Worm (Caenorhabditis elegans) whole organism, mixed stage, embryonic: ENCODE measurements around the gene F33C8.4.

Experiments
- M03D4.4 ChIP-seq: sonication (generic microtip); optimal IDR thresholded peaks from 2 replicates; lab custom pipeline; 2017; ENCODE audit warnings: mild to moderate bottlenecking, missing genetic modification characterization, missing compliant biosample characterization
- bed-3 ChIP-seq: fragments of 200-800 bp; sonication (Bioruptor generic); optimal IDR thresholded peaks from 3 replicates; lab custom pipeline; 2018; ENCODE audit warnings: mild to moderate bottlenecking, missing genetic modification characterization, moderate library complexity, missing compliant biosample characterization
- blmp-1 ChIP-seq: fragments of 150-350 bp; optimal IDR thresholded peaks from 2 replicates; lab custom pipeline; 2014; ENCODE audit warnings: missing biosample characterization, missing genetic modification characterization
- ceh-39 ChIP-seq: fragments of 150-350 bp; optimal IDR thresholded peaks from 2 replicates; lab custom pipeline; 2014; ENCODE audit warnings: missing biosample characterization, missing genetic modification characterization
- ceh-43 ChIP-seq: fragments of 200-800 bp; sonication (Bioruptor generic); optimal IDR thresholded peaks from 2 replicates; lab custom pipeline; 2018; ENCODE audit warnings: mild to moderate bottlenecking, missing genetic modification characterization, moderate library complexity, missing compliant biosample characterization
- ceh-83 ChIP-seq: fragments of 200-800 bp; sonication (Bioruptor generic); optimal IDR thresholded peaks from 2 replicates; lab custom pipeline; 2018; ENCODE audit warnings: mild to moderate bottlenecking, missing genetic modification characterization, missing compliant biosample characterization
- ces-1 ChIP-seq: fragments of 150-350 bp; optimal IDR thresholded peaks from 2 replicates; lab custom pipeline; 2014; ENCODE audit warnings: missing biosample characterization, missing genetic modification reagents, missing genetic modification characterization
- cnd-1 ChIP-seq: fragments of 200-800 bp; sonication (Bioruptor generic); optimal IDR thresholded peaks from 2 replicates; lab custom pipeline; 2018; ENCODE audit warnings: mild to moderate bottlenecking, missing genetic modification characterization, missing compliant biosample characterization
- drap-1 ChIP-seq: fragments of 200-800 bp; sonication (Bioruptor generic); optimal IDR thresholded peaks from 3 replicates; lab custom pipeline; 2018; ENCODE audit warnings: mild to moderate bottlenecking, missing genetic modification characterization, missing compliant biosample characterization
- elt-1 ChIP-seq: sonication (generic microtip); optimal IDR thresholded peaks from 2 replicates; lab custom pipeline; 2017; ENCODE audit warnings: missing genetic modification characterization, mild to moderate bottlenecking, missing compliant biosample characterization, antibody characterized with exemption, moderate library complexity, borderline replicate concordance; ENCODE audit not compliant: insufficient read depth
- elt-3 ChIP-seq: fragments of 150-350 bp; optimal IDR thresholded peaks from 2 replicates; lab custom pipeline; 2014; ENCODE audit warnings: missing biosample characterization, missing genetic modification characterization
- flh-1 ChIP-seq: fragments of 200-800 bp; sonication (Bioruptor generic); optimal IDR thresholded peaks from 2 replicates; lab custom pipeline; 2018; ENCODE audit warnings: mild to moderate bottlenecking, missing genetic modification characterization, moderate library complexity, missing compliant biosample characterization
- ham-2 ChIP-seq: fragments of 200-800 bp; sonication (Bioruptor generic); optimal IDR thresholded peaks from 2 replicates; lab custom pipeline; 2018; ENCODE audit warnings: mild to moderate bottlenecking, missing genetic modification characterization, missing compliant biosample characterization
- hlh-1 ChIP-seq: fragments of 150-350 bp; optimal IDR thresholded peaks from 2 replicates; lab custom pipeline; 2014; ENCODE audit warnings: missing biosample characterization, missing genetic modification reagents, missing genetic modification characterization
- lin-13 ChIP-seq: fragments of 150-350 bp; optimal IDR thresholded peaks from 2 replicates; lab custom pipeline; 2014; ENCODE audit warnings: missing biosample characterization, missing genetic modification characterization
- lin-32 ChIP-seq: fragments of 200-800 bp; sonication (Bioruptor generic); optimal IDR thresholded peaks from 2 replicates; lab custom pipeline; 2018; ENCODE audit warnings: mild to moderate bottlenecking, missing genetic modification characterization, missing compliant biosample characterization
- lsy-2 ChIP-seq: fragments of 150-350 bp; optimal IDR thresholded peaks from 2 replicates; lab custom pipeline; 2014; ENCODE audit warnings: missing biosample characterization, missing genetic modification characterization
- mab-5 ChIP-seq: fragments of 150-350 bp; optimal IDR thresholded peaks from 2 replicates; lab custom pipeline; 2014; ENCODE audit warnings: missing biosample characterization, missing genetic modification characterization
- mep-1 ChIP-seq: fragments of 150-350 bp; optimal IDR thresholded peaks from 2 replicates; lab custom pipeline; 2017; ENCODE audit warnings: missing biosample characterization, missing genetic modification reagents, missing genetic modification characterization, inconsistent platforms
- mls-2 ChIP-seq: sonication (generic microtip); optimal IDR thresholded peaks from 2 replicates; lab custom pipeline; 2016; ENCODE audit warnings: mild to moderate bottlenecking, missing genetic modification characterization, moderate library complexity, missing compliant biosample characterization
- nhr-12 ChIP-seq: fragments of 150-350 bp; optimal IDR thresholded peaks from 2 replicates; lab custom pipeline; 2014; ENCODE audit warnings: missing biosample characterization, missing genetic modification characterization
- nhr-2 ChIP-seq: fragments of 150-350 bp; optimal IDR thresholded peaks from 2 replicates; lab custom pipeline; 2014; ENCODE audit warnings: missing biosample characterization, missing genetic modification characterization
- nhr-237 ChIP-seq: fragments of 150-350 bp; optimal IDR thresholded peaks from 2 replicates; lab custom pipeline; 2014; ENCODE audit warnings: missing biosample characterization, missing genetic modification characterization
- nhr-28 ChIP-seq: fragments of 150-350 bp; optimal IDR thresholded peaks from 2 replicates; lab custom pipeline; 2014; ENCODE audit warnings: missing biosample characterization, missing genetic modification characterization
- nhr-76 ChIP-seq: sonication (generic microtip); optimal IDR thresholded peaks from 2 replicates; lab custom pipeline; 2017; ENCODE audit warnings: missing biosample characterization, missing genetic modification characterization
- pha-4 ChIP-seq: fragments of 150-350 bp; optimal IDR thresholded peaks from 2 replicates; lab custom pipeline; 2018; ENCODE audit warnings: missing biosample characterization, missing genetic modification reagents, missing genetic modification characterization
- sem-2 ChIP-seq: fragments of 200-800 bp; sonication (Bioruptor generic); optimal IDR thresholded peaks from 2 replicates; lab custom pipeline; 2018; ENCODE audit warnings: mild to moderate bottlenecking, missing genetic modification characterization, missing compliant biosample characterization
- snpc-4 ChIP-seq: fragments of 150-350 bp; optimal IDR thresholded peaks from 2 replicates; lab custom pipeline; 2014; ENCODE audit warnings: missing biosample characterization, missing genetic modification characterization
- sptf-1 ChIP-seq: sonication (generic microtip); optimal IDR thresholded peaks from 2 replicates; lab custom pipeline; 2017; ENCODE audit warnings: mild to moderate bottlenecking, missing genetic modification characterization, moderate library complexity, missing compliant biosample characterization
- tbx-8 ChIP-seq: fragments of 200-800 bp; sonication (Bioruptor generic); optimal IDR thresholded peaks from 2 replicates; lab custom pipeline; 2018; ENCODE audit warnings: mild to moderate bottlenecking, missing genetic modification characterization, moderate library complexity, missing compliant biosample characterization
- unc-120 ChIP-seq: sonication (generic microtip); optimal IDR thresholded peaks from 2 replicates; lab custom pipeline; 2017; ENCODE audit warnings: missing genetic modification characterization, missing compliant biosample characterization; ENCODE audit not compliant: poor library complexity, severe bottlenecking
- unc-39 ChIP-seq: fragments of 150-350 bp; optimal IDR thresholded peaks from 2 replicates; lab custom pipeline; 2014; ENCODE audit warnings: missing biosample characterization, missing genetic modification characterization
- unc-62 ChIP-seq: fragments of 150-350 bp; optimal IDR thresholded peaks from 2 replicates; lab custom pipeline; 2014; ENCODE audit warnings: missing biosample characterization, missing genetic modification reagents, missing genetic modification characterization
- zip-8 ChIP-seq: fragments of 150-350 bp; optimal IDR thresholded peaks from 2 replicates; lab custom pipeline; 2014; ENCODE audit warnings: missing biosample characterization, missing genetic modification characterization
- ztf-11 ChIP-seq: fragments of 150-350 bp; optimal IDR thresholded peaks from 2 replicates; lab custom pipeline; 2014; ENCODE audit warnings: missing biosample characterization, missing genetic modification characterization

F33C8.4 gene

ce11 chrX:14706698-14707285 lies 25.3 kb upstream of the F33C8.4 start, which contains the start of gene tmem-184:
tmem-184 (minus strand) TSS chrX:14706861.
- TF ChIP-seq tbx-8 (GFP tag; lab: Kevin White, UChicago) (no peak), ces-1 (GFP tag; lab: Kevin White, UChicago) (peak; percentile 33), unc-62 (GFP tag; lab: Kevin White, UChicago) (peak; percentile 33)
- TF ChIP-seq, all 35 proteins: peak for 2

DNA sequence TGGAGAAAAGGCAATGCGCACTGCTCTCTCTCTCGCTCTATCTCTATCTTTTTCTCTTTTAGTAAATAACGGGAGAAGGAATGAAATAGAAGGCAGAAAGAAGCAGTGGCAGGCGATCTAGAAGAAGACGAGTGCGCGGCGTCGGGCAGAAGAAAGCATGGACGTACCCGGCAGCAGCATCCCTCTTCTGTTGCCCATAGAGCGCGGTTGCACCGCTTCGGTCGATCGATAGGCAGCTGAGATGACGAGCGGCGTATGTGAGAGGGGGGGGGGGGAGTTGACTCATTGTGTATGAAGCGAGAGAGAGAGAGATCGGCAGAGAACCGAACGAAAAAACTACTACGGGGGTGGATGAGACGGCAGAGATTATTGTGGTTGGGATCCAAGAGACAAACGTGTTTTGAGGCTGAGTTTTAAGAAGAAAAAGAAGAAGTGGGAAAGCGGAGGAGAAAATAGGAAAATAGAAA lies 23.9 kb upstream of the F33C8.4 start:
- TF ChIP-seq drap-1 (GFP tag; lab: Kevin White, UChicago) (peak; percentile 62), ceh-83 (GFP tag; lab: Kevin White, UChicago) (no peak), zip-8 (tag; lab: Kevin White, UChicago) (no peak), nhr-237 (tag; lab: Kevin White, UChicago) (peak; percentile 52), nhr-12 (no peak), ceh-43 (GFP tag; lab: Kevin White, UChicago) (no peak), pha-4 (peak; percentile 55), unc-120 (peak; percentile 68), nhr-28 (tag; lab: Kevin White, UChicago) (no peak), ham-2 (GFP tag; lab: Kevin White, UChicago) (peak; percentile 93), tbx-8 (GFP tag; lab: Kevin White, UChicago) (peak; percentile 0), lsy-2 (tag; lab: Kevin White, UChicago) (peak; percentile 76), ztf-11 (tag; lab: Kevin White, UChicago) (peak; percentile 69), elt-3 (peak; percentile 2), unc-39 (tag; lab: Kevin White, UChicago) (no peak), mab-5 (tag; lab: Kevin White, UChicago) (no peak), nhr-76 (tag; lab: Kevin White, UChicago) (no peak), mls-2 (tag; lab: Kevin White, UChicago) (peak; percentile 84), sem-2 (GFP tag; lab: Kevin White, UChicago) (peak; percentile 32), blmp-1 (tag; lab: Kevin White, UChicago) (no peak), cnd-1 (tag; lab: Kevin White, UChicago) (peak; percentile 60), mep-1 (tag; lab: Kevin White, UChicago) (peak; percentile 81), lin-13 (tag; lab: Kevin White, UChicago) (peak; percentile 53), bed-3 (no peak), snpc-4 (tag; lab: Kevin White, UChicago) (no peak), hlh-1 (tag; lab: Kevin White, UChicago) (peak; percentile 37), elt-1 (tag; lab: Kevin White, UChicago) (no peak), ceh-39 (tag; lab: Kevin White, UChicago) (peak; percentile 86), ces-1 (GFP tag; lab: Kevin White, UChicago) (peak; percentile 75), sptf-1 (tag; lab: Kevin White, UChicago) (peak; percentile 83), nhr-2 (peak; percentile 33), unc-62 (GFP tag; lab: Kevin White, UChicago) (peak; percentile 80), lin-32 (GFP tag; lab: Kevin White, UChicago) (peak; percentile 48), M03D4.4 (tag; lab: Kevin White, UChicago) (peak; percentile 17), flh-1 (GFP tag; lab: Kevin White, UChicago) (no peak)

ce11 chrX:14709591-14709990 lies 22.5 kb upstream of the F33C8.4 start:
- no peak for TF ChIP-seq nhr-2
- TF ChIP-seq pha-4, result no peak
- no peak for TF ChIP-seq ceh-83 (GFP tag; lab: Kevin White, UChicago)
- TF ChIP-seq lin-13 (tag; lab: Kevin White, UChicago), result no peak
- TF ChIP-seq bed-3, result no peak
- no peak for TF ChIP-seq nhr-76 (tag; lab: Kevin White, UChicago)
- no peak for TF ChIP-seq sem-2 (GFP tag; lab: Kevin White, UChicago)
- no peak for TF ChIP-seq nhr-237 (tag; lab: Kevin White, UChicago)
- no peak for TF ChIP-seq ceh-39 (tag; lab: Kevin White, UChicago)
- no peak for TF ChIP-seq zip-8 (tag; lab: Kevin White, UChicago)
- no peak for TF ChIP-seq unc-39 (tag; lab: Kevin White, UChicago)
- TF ChIP-seq lsy-2 (tag; lab: Kevin White, UChicago), result no peak
- no peak for TF ChIP-seq nhr-28 (tag; lab: Kevin White, UChicago)
- TF ChIP-seq elt-3, result no peak
- TF ChIP-seq, all 35 proteins: peak for 0
